Worm (Caenorhabditis elegans) whole organism, mixed stage, embryonic: ENCODE data around the gene Y97E10AL.1.

Source experiments
- M03D4.4 ChIP-seq: sonication (generic microtip); optimal IDR thresholded peaks from 2 replicates; lab custom pipeline; 2017; ENCODE audit warnings: mild to moderate bottlenecking, missing genetic modification characterization, missing compliant biosample characterization
- bed-3 ChIP-seq: fragments of 200-800 bp; sonication (Bioruptor generic); optimal IDR thresholded peaks from 3 replicates; lab custom pipeline; 2018; ENCODE audit warnings: mild to moderate bottlenecking, missing genetic modification characterization, moderate library complexity, missing compliant biosample characterization
- blmp-1 ChIP-seq: fragments of 150-350 bp; optimal IDR thresholded peaks from 2 replicates; lab custom pipeline; 2014; ENCODE audit warnings: missing biosample characterization, missing genetic modification characterization
- ceh-39 ChIP-seq: fragments of 150-350 bp; optimal IDR thresholded peaks from 2 replicates; lab custom pipeline; 2014; ENCODE audit warnings: missing biosample characterization, missing genetic modification characterization
- ceh-43 ChIP-seq: fragments of 200-800 bp; sonication (Bioruptor generic); optimal IDR thresholded peaks from 2 replicates; lab custom pipeline; 2018; ENCODE audit warnings: mild to moderate bottlenecking, missing genetic modification characterization, moderate library complexity, missing compliant biosample characterization
- ceh-83 ChIP-seq: fragments of 200-800 bp; sonication (Bioruptor generic); optimal IDR thresholded peaks from 2 replicates; lab custom pipeline; 2018; ENCODE audit warnings: mild to moderate bottlenecking, missing genetic modification characterization, missing compliant biosample characterization
- ces-1 ChIP-seq: fragments of 150-350 bp; optimal IDR thresholded peaks from 2 replicates; lab custom pipeline; 2014; ENCODE audit warnings: missing biosample characterization, missing genetic modification reagents, missing genetic modification characterization
- cnd-1 ChIP-seq: fragments of 200-800 bp; sonication (Bioruptor generic); optimal IDR thresholded peaks from 2 replicates; lab custom pipeline; 2018; ENCODE audit warnings: mild to moderate bottlenecking, missing genetic modification characterization, missing compliant biosample characterization
- drap-1 ChIP-seq: fragments of 200-800 bp; sonication (Bioruptor generic); optimal IDR thresholded peaks from 3 replicates; lab custom pipeline; 2018; ENCODE audit warnings: mild to moderate bottlenecking, missing genetic modification characterization, missing compliant biosample characterization
- elt-1 ChIP-seq: sonication (generic microtip); optimal IDR thresholded peaks from 2 replicates; lab custom pipeline; 2017; ENCODE audit warnings: missing genetic modification characterization, mild to moderate bottlenecking, missing compliant biosample characterization, antibody characterized with exemption, moderate library complexity, borderline replicate concordance; ENCODE audit not compliant: insufficient read depth
- elt-3 ChIP-seq: fragments of 150-350 bp; optimal IDR thresholded peaks from 2 replicates; lab custom pipeline; 2014; ENCODE audit warnings: missing biosample characterization, missing genetic modification characterization
- flh-1 ChIP-seq: fragments of 200-800 bp; sonication (Bioruptor generic); optimal IDR thresholded peaks from 2 replicates; lab custom pipeline; 2018; ENCODE audit warnings: mild to moderate bottlenecking, missing genetic modification characterization, moderate library complexity, missing compliant biosample characterization
- ham-2 ChIP-seq: fragments of 200-800 bp; sonication (Bioruptor generic); optimal IDR thresholded peaks from 2 replicates; lab custom pipeline; 2018; ENCODE audit warnings: mild to moderate bottlenecking, missing genetic modification characterization, missing compliant biosample characterization
- hlh-1 ChIP-seq: fragments of 150-350 bp; optimal IDR thresholded peaks from 2 replicates; lab custom pipeline; 2014; ENCODE audit warnings: missing biosample characterization, missing genetic modification reagents, missing genetic modification characterization
- lin-13 ChIP-seq: fragments of 150-350 bp; optimal IDR thresholded peaks from 2 replicates; lab custom pipeline; 2014; ENCODE audit warnings: missing biosample characterization, missing genetic modification characterization
- lin-32 ChIP-seq: fragments of 200-800 bp; sonication (Bioruptor generic); optimal IDR thresholded peaks from 2 replicates; lab custom pipeline; 2018; ENCODE audit warnings: mild to moderate bottlenecking, missing genetic modification characterization, missing compliant biosample characterization
- lsy-2 ChIP-seq: fragments of 150-350 bp; optimal IDR thresholded peaks from 2 replicates; lab custom pipeline; 2014; ENCODE audit warnings: missing biosample characterization, missing genetic modification characterization
- mab-5 ChIP-seq: fragments of 150-350 bp; optimal IDR thresholded peaks from 2 replicates; lab custom pipeline; 2014; ENCODE audit warnings: missing biosample characterization, missing genetic modification characterization
- mep-1 ChIP-seq: fragments of 150-350 bp; optimal IDR thresholded peaks from 2 replicates; lab custom pipeline; 2017; ENCODE audit warnings: missing biosample characterization, missing genetic modification reagents, missing genetic modification characterization, inconsistent platforms
- mls-2 ChIP-seq: sonication (generic microtip); optimal IDR thresholded peaks from 2 replicates; lab custom pipeline; 2016; ENCODE audit warnings: mild to moderate bottlenecking, missing genetic modification characterization, moderate library complexity, missing compliant biosample characterization
- nhr-12 ChIP-seq: fragments of 150-350 bp; optimal IDR thresholded peaks from 2 replicates; lab custom pipeline; 2014; ENCODE audit warnings: missing biosample characterization, missing genetic modification characterization
- nhr-2 ChIP-seq: fragments of 150-350 bp; optimal IDR thresholded peaks from 2 replicates; lab custom pipeline; 2014; ENCODE audit warnings: missing biosample characterization, missing genetic modification characterization
- nhr-237 ChIP-seq: fragments of 150-350 bp; optimal IDR thresholded peaks from 2 replicates; lab custom pipeline; 2014; ENCODE audit warnings: missing biosample characterization, missing genetic modification characterization
- nhr-28 ChIP-seq: fragments of 150-350 bp; optimal IDR thresholded peaks from 2 replicates; lab custom pipeline; 2014; ENCODE audit warnings: missing biosample characterization, missing genetic modification characterization
- nhr-76 ChIP-seq: sonication (generic microtip); optimal IDR thresholded peaks from 2 replicates; lab custom pipeline; 2017; ENCODE audit warnings: missing biosample characterization, missing genetic modification characterization
- pha-4 ChIP-seq: fragments of 150-350 bp; optimal IDR thresholded peaks from 2 replicates; lab custom pipeline; 2018; ENCODE audit warnings: missing biosample characterization, missing genetic modification reagents, missing genetic modification characterization
- sem-2 ChIP-seq: fragments of 200-800 bp; sonication (Bioruptor generic); optimal IDR thresholded peaks from 2 replicates; lab custom pipeline; 2018; ENCODE audit warnings: mild to moderate bottlenecking, missing genetic modification characterization, missing compliant biosample characterization
- snpc-4 ChIP-seq: fragments of 150-350 bp; optimal IDR thresholded peaks from 2 replicates; lab custom pipeline; 2014; ENCODE audit warnings: missing biosample characterization, missing genetic modification characterization
- sptf-1 ChIP-seq: sonication (generic microtip); optimal IDR thresholded peaks from 2 replicates; lab custom pipeline; 2017; ENCODE audit warnings: mild to moderate bottlenecking, missing genetic modification characterization, moderate library complexity, missing compliant biosample characterization
- tbx-8 ChIP-seq: fragments of 200-800 bp; sonication (Bioruptor generic); optimal IDR thresholded peaks from 2 replicates; lab custom pipeline; 2018; ENCODE audit warnings: mild to moderate bottlenecking, missing genetic modification characterization, moderate library complexity, missing compliant biosample characterization
- unc-120 ChIP-seq: sonication (generic microtip); optimal IDR thresholded peaks from 2 replicates; lab custom pipeline; 2017; ENCODE audit warnings: missing genetic modification characterization, missing compliant biosample characterization; ENCODE audit not compliant: poor library complexity, severe bottlenecking
- unc-39 ChIP-seq: fragments of 150-350 bp; optimal IDR thresholded peaks from 2 replicates; lab custom pipeline; 2014; ENCODE audit warnings: missing biosample characterization, missing genetic modification characterization
- unc-62 ChIP-seq: fragments of 150-350 bp; optimal IDR thresholded peaks from 2 replicates; lab custom pipeline; 2014; ENCODE audit warnings: missing biosample characterization, missing genetic modification reagents, missing genetic modification characterization
- zip-8 ChIP-seq: fragments of 150-350 bp; optimal IDR thresholded peaks from 2 replicates; lab custom pipeline; 2014; ENCODE audit warnings: missing biosample characterization, missing genetic modification characterization
- ztf-11 ChIP-seq: fragments of 150-350 bp; optimal IDR thresholded peaks from 2 replicates; lab custom pipeline; 2014; ENCODE audit warnings: missing biosample characterization, missing genetic modification characterization

Gene Y97E10AL.1

DNA sequence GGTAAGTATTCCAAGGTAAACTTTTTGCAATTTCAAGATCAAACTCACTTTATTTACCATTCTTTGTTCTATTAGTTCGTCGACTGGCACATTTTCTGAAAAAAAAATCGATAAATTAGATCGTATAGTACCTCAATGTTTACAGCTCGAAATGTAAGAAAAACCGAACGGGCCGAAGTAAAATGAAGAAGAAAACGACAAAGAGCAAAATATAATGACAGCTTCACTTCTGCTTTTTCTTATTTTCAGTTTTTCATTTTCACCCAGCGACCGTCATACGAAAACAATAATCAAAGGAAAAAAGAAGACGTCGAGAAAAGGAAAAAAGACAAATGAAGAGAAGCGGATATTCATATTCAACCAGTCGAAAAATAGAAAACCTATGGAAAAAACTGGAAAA, 16.9 kb upstream of the Y97E10AL.1 start, which contains the start of gene che-7:
che-7 (minus strand) TSS at position 101 of the 400 bp plus-strand sequence.
- TF ChIP-seq elt-3: no peak
- TF ChIP-seq mab-5 (tag; lab: Kevin White, UChicago): no peak
- TF ChIP-seq lin-32 (GFP tag; lab: Kevin White, UChicago): no peak
- no peak for TF ChIP-seq M03D4.4 (tag; lab: Kevin White, UChicago)
- no peak for TF ChIP-seq blmp-1 (tag; lab: Kevin White, UChicago)
- no peak for TF ChIP-seq ceh-83 (GFP tag; lab: Kevin White, UChicago)
- no peak for TF ChIP-seq nhr-237 (tag; lab: Kevin White, UChicago)
- no peak for TF ChIP-seq lin-13 (tag; lab: Kevin White, UChicago)
- no peak for TF ChIP-seq ceh-39 (tag; lab: Kevin White, UChicago)
- no peak for TF ChIP-seq nhr-28 (tag; lab: Kevin White, UChicago)
- no peak for TF ChIP-seq cnd-1 (tag; lab: Kevin White, UChicago)
- no peak for TF ChIP-seq flh-1
- TF ChIP-seq ham-2 (GFP tag; lab: Kevin White, UChicago): no peak
- no peak for TF ChIP-seq mep-1
- no peak for TF ChIP-seq mls-2 (tag; lab: Kevin White, UChicago)

DNA sequence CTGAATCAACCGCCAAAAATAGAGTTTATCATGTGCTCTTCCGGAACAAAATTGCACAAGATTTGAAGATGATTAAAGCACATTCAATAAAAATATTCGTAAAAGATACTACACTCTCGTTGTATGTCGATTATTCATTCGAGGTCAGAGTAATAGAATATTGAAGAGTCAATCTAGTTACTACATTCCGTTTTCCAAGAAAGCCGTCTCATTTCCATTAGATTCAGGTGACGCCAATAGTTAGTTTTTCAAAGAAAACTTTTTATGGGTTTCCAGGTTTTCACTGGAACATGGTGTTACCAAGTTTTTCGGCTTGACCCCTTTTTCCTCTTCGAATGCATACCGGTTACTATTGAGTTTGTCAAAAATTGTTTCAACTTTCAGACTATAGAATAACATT, 15.4 kb upstream of the Y97E10AL.1 start:
- TF ChIP-seq ceh-83 (GFP tag; lab: Kevin White, UChicago) (no peak), nhr-237 (tag; lab: Kevin White, UChicago) (no peak), sptf-1 (tag; lab: Kevin White, UChicago) (no peak), drap-1 (GFP tag; lab: Kevin White, UChicago) (no peak), unc-62 (GFP tag; lab: Kevin White, UChicago) (no peak), ceh-43 (GFP tag; lab: Kevin White, UChicago) (no peak), ces-1 (GFP tag; lab: Kevin White, UChicago) (no peak), lin-13 (tag; lab: Kevin White, UChicago) (no peak), pha-4 (tag; lab: Kevin White, UChicago) (no peak), mls-2 (tag; lab: Kevin White, UChicago) (no peak), ham-2 (GFP tag; lab: Kevin White, UChicago) (no peak), zip-8 (tag; lab: Kevin White, UChicago) (no peak), elt-3 (no peak), flh-1 (no peak), mep-1 (no peak), nhr-12 (tag; lab: Kevin White, UChicago) (no peak), lsy-2 (tag; lab: Kevin White, UChicago) (no peak), hlh-1 (tag; lab: Kevin White, UChicago) (no peak)

DNA sequence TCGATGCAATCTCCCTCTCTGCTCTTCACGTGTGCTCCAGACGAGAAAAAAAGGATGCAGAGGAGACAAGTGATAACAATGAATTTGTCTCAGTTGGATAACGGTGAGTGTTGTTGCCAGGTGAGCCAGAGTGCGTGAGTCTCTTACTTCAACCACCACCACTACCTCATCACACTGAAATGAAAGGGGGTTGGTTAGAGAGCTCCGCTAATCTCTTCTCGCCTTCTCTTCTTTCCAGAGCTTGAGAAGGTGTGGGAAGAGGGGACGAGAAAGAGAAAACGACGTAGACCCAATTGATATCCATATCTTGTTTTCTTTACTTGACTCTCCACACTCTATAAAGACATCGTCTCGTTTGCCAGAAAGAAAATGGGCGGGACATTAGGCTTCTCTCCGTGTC, 14.6 kb upstream of the Y97E10AL.1 start:
- no peak for TF ChIP-seq sptf-1 (tag; lab: Kevin White, UChicago)

DNA sequence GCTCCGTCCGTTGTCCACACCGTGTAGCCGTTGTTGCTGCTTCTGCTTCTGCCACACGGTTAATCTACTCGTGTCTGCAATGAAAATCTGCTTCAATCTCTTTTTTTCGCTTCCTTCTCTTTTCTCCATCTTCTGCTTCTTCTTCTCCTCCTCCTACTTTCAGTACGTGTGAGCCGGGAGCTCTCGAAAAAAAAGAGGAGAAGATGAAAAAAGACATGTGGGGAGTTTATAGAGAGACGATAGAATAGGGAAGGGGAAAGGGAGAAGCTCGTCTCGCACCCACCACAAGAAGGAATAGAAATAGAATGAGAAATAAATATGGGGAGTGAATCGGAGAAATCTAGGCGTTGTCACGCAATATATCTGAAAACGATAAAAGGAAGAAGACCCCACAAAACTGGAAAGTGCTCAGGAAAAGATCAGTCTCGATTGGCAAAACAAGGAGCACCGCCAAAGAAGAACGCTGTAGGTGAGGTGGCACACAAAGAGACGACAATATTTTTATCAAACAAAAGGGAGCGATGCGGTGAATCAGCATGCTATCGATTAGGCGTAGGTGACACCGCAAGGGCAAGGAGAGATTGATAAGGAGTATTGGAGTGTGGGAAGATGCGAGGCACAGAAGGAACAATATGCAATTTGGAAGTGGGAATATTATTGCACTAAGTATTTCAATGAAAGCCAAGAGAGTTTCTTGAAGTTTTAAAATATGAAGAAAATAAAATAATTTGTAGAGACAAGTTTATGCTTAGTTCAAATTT, 8.1 kb upstream of the Y97E10AL.1 start, which contains the start of gene let-413:
let-413 (minus strand) TSS at position 76 of the 761 bp plus-strand sequence.
- TF ChIP-seq unc-120 (tag; lab: Kevin White, UChicago) (no peak), lin-13 (tag; lab: Kevin White, UChicago) (no peak), elt-3 (no peak)
- TF ChIP-seq, all 35 proteins: peak for 0

DNA sequence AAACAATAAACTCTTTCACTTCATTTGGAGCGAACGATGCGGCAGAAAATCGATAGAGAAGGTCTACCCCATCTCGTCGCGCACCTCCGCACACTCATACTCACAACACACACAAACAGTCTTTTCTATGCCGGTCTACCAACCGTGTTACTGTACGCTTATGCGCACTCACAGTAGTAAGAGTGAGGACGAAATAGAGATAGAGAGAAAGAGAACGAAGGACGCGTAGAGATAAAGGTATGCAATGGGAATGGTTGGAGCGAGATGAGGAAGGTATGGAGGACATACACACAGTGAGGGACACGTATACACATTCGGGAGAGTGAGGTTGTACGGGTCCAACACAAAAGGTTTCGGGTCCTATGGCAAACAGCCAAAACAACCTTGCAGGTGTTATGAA, 7.2 kb upstream of the Y97E10AL.1 start:
- TF ChIP-seq sptf-1 (tag; lab: Kevin White, UChicago) (peak; percentile 46), nhr-28 (tag; lab: Kevin White, UChicago) (no peak), sem-2 (GFP tag; lab: Kevin White, UChicago) (no peak), zip-8 (tag; lab: Kevin White, UChicago) (no peak), ces-1 (GFP tag; lab: Kevin White, UChicago) (no peak), ceh-39 (tag; lab: Kevin White, UChicago) (peak; percentile 76), unc-62 (GFP tag; lab: Kevin White, UChicago) (no peak), lin-13 (tag; lab: Kevin White, UChicago) (no peak), nhr-237 (tag; lab: Kevin White, UChicago) (peak; percentile 9), snpc-4 (tag; lab: Kevin White, UChicago) (no peak), pha-4 (tag; lab: Kevin White, UChicago) (no peak), mab-5 (tag; lab: Kevin White, UChicago) (no peak), lsy-2 (tag; lab: Kevin White, UChicago) (peak; percentile 51), lin-32 (GFP tag; lab: Kevin White, UChicago) (no peak), tbx-8 (GFP tag; lab: Kevin White, UChicago) (no peak), hlh-1 (tag; lab: Kevin White, UChicago) (no peak), nhr-76 (tag; lab: Kevin White, UChicago) (no peak), unc-120 (tag; lab: Kevin White, UChicago) (no peak), blmp-1 (tag; lab: Kevin White, UChicago) (no peak), ceh-43 (GFP tag; lab: Kevin White, UChicago) (no peak), nhr-2 (peak; percentile 98), M03D4.4 (tag; lab: Kevin White, UChicago) (no peak), cnd-1 (tag; lab: Kevin White, UChicago) (peak; percentile 45), drap-1 (GFP tag; lab: Kevin White, UChicago) (peak; percentile 55), mls-2 (tag; lab: Kevin White, UChicago) (peak; percentile 14), ztf-11 (tag; lab: Kevin White, UChicago) (no peak), unc-39 (tag; lab: Kevin White, UChicago) (no peak), flh-1 (no peak), nhr-12 (tag; lab: Kevin White, UChicago) (no peak), elt-3 (no peak), ham-2 (GFP tag; lab: Kevin White, UChicago) (peak; percentile 47), ceh-83 (GFP tag; lab: Kevin White, UChicago) (no peak), mep-1 (no peak), bed-3 (GFP tag; lab: Kevin White, UChicago) (no peak), elt-1 (tag; lab: Kevin White, UChicago) (no peak)
